Fruit fly (Drosophila melanogaster) whole organism, prepupa: ENCODE data around the gene Med.

Experiments used
- Blimp-1 ChIP-seq: fragments of 200-800 bp; sonication (Bioruptor generic); optimal IDR thresholded peaks from 3 replicates; lab custom pipeline; 2017; ENCODE audit warnings: missing biosample characterization, missing genetic modification characterization, mild to moderate bottlenecking, moderate library complexity, missing genetic modification reagents
- CG15336 ChIP-seq: fragments of 200-800 bp; sonication (Bioruptor generic); IDR thresholded peaks from 2 replicates; pipeline ENCODE4 v1.3.6; 2022; ENCODE audit warnings: missing biosample characterization, missing genetic modification characterization
- CG6808 ChIP-seq: fragments of 200-800 bp; sonication (Bioruptor generic); optimal IDR thresholded peaks from 3 replicates; lab custom pipeline; 2017; ENCODE audit warnings: missing biosample characterization, missing genetic modification characterization, mild to moderate bottlenecking, moderate library complexity, missing genetic modification reagents
- salr ChIP-seq, 2 experiments: fragments of 200-800 bp; sonication (Bioruptor generic); optimal IDR thresholded peaks; 3 replicates each; lab custom pipeline; 2016 to 2018; ENCODE audit warnings: missing biosample characterization in 2 of 2, missing genetic modification characterization in 2 of 2, mild to moderate bottlenecking in 1 of 2

DNA sequence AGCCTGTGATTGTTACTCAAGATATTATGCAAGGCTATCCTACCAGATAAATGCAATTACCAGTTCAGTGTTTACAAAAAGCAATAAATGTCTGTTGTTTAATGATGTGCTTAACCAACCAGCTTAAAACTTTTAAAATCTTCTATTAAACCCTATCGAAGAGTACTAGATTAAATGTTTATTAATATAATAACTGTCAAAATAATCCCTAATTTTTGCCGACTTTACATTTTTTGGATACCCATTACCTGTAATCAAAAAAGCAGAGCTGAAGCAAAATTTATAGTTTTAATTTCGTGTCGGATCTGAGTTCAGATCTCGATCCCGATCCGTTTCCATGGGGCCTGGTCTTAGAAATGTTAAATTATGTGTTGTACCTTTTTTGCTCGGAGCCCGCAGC, 20.6 kb upstream of the Med start, which contains the start of gene CG1638:
- TF ChIP-seq Blimp-1 (no peak), CG6808 (GFP tag; lab: Kevin White, UChicago) (no peak), salr (GFP tag; optimal IDR thresholded peaks at IDR 0.05; lab: Kevin White, UChicago) (no peak), CG15336 (GFP tag; lab: Robert Waterston, UW) (no peak)
